Worm (Caenorhabditis elegans): Measurements from ENCODE around the gene igcm-1.

- TF ChIP-seq ama-1 (optimal IDR thresholded peaks at IDR 0.05) (no peak), ceh-9 (tag; optimal IDR thresholded peaks at IDR 0.05) (no peak), ceh-34 (tag; optimal IDR thresholded peaks at IDR 0.05) (no peak), nfya-1 (tag; optimal IDR thresholded peaks at IDR 0.05) (no peak), K02D7.2 (tag; optimal IDR thresholded peaks at IDR 0.05) (no peak)
These were observed 38.3 kb downstream of the igcm-1 start, which contains the start of gene F25E2.3 for ce11 chrX:813063-813462.

Data from whole organism, late embryonic.